Fruit fly (Drosophila melanogaster): ENCODE measurements around the gene CG14238.

CG14238 gene

DNA sequence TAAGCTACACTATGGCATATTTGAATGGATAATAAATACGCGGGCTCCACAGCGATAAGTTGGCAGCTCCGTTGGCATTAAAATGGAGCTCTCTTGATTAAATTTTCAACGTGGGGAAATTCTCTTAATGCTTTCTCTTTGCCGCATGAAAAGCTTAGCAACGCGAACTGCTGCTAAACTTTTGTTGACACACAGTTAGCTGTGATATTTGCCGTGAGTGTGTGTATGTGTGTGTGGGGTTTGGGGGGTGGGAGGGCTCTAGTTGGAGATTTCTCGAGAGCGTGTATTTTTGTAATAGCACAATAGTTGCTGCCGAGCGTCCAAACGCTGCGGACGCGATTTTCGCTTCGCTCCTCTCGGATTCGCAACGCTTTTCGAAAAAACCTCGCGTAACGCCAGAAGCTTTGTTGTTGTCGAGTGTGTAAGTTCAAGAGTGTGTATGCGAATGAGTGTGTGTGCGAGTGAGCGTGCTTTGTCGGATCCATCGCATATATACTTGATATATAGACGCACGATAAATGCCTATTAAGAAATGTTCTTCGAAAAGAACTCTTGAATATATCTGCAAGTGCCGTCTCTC is 3.3 kb downstream of the CG14238 start, which contains the start of gene CG5455 (continued):
- TF ChIP-seq bbx (GFP tag; IDR thresholded peaks at IDR 0.05; ENCODE audit: partially characterized antibody) (peak; percentile 70; the same call in 1 of the 2 replicates), CG2129 (GFP tag; IDR thresholded peaks at IDR 0.05; ENCODE audit: partially characterized antibody) (no peak), CG6689 (GFP tag; IDR thresholded peaks at IDR 0.05) (no peak), CG8765 (GFP tag; IDR thresholded peaks at IDR 0.05) (no peak), Eip74EF (GFP tag; optimal IDR thresholded peaks at IDR 0.05) (peak in 1 of 2 experiments; percentile 31), CG5245 (GFP tag; optimal IDR thresholded peaks at IDR 0.05) (no peak), Optix (GFP tag; IDR thresholded peaks at IDR 0.05) (peak; percentile 12; the same call in 1 of the 3 replicates), Dp (GFP tag; optimal IDR thresholded peaks at IDR 0.05) (peak; percentile 94), CG7839 (tag; optimal IDR thresholded peaks at IDR 0.05) (peak; percentile 20), tll (GFP tag; optimal IDR thresholded peaks at IDR 0.05) (no peak), CG9727 (GFP tag; optimal IDR thresholded peaks at IDR 0.05) (peak; percentile 29), CG9817 (tag; optimal IDR thresholded peaks at IDR 0.05) (no peak), CG17186 (GFP tag; optimal IDR thresholded peaks at IDR 0.05) (no peak), sens (GFP tag) (peak; percentile 74), CG14710 (tag; optimal IDR thresholded peaks at IDR 0.05) (no peak), bcd (GFP tag; optimal IDR thresholded peaks at IDR 0.05) (peak; percentile 37), ato (GFP tag; IDR thresholded peaks at IDR 0.05; ENCODE audit: partially characterized antibody) (0 out of 2 replicates have a peak, but pooled peaks have one; percentile 28), CG10209 (GFP tag; optimal IDR thresholded peaks at IDR 0.05) (peak; percentile 19), Trl (optimal IDR thresholded peaks at IDR 0.05) (peak; percentile 76 to 90), Trl (GFP tag; optimal IDR thresholded peaks at IDR 0.05) (peak; percentile 17), shn (GFP tag; optimal IDR thresholded peaks at IDR 0.05) (no peak), CG6254 (GFP tag; optimal IDR thresholded peaks at IDR 0.05) (peak; percentile 35), hth (optimal IDR thresholded peaks at IDR 0.05) (no peak), CG10979 (tag; optimal IDR thresholded peaks at IDR 0.05) (no peak), caup (GFP tag; optimal IDR thresholded peaks at IDR 0.05; ENCODE audit: severe bottlenecking) (peak; percentile 80), Xbp1 (GFP tag; optimal IDR thresholded peaks at IDR 0.05) (no peak), phol (tag; optimal IDR thresholded peaks at IDR 0.05) (no peak), gsb-n (tag; optimal IDR thresholded peaks at IDR 0.05) (no peak), CG6654 (GFP tag; optimal IDR thresholded peaks at IDR 0.05) (no peak), Bteb2 (GFP tag; optimal IDR thresholded peaks at IDR 0.05) (peak; percentile 7), lbe (GFP tag; optimal IDR thresholded peaks at IDR 0.05) (no peak), CG11398 (GFP tag; optimal IDR thresholded peaks at IDR 0.05) (no peak), ems (GFP tag; optimal IDR thresholded peaks at IDR 0.05) (no peak), Max (GFP tag; optimal IDR thresholded peaks at IDR 0.05) (no peak), ranshi (GFP tag; IDR thresholded peaks at IDR 0.05) (peak; percentile 16; the same call in 1 of the 2 replicates), Hsf (GFP tag; optimal IDR thresholded peaks at IDR 0.05) (no peak), br (optimal IDR thresholded peaks at IDR 0.05) (no peak), Atf-2 (GFP tag; optimal IDR thresholded peaks at IDR 0.05) (peak; percentile 2), CG1529 (GFP tag; optimal IDR thresholded peaks at IDR 0.05) (no peak), Antp (GFP tag; optimal IDR thresholded peaks at IDR 0.05) (peak; percentile 10), lov (optimal IDR thresholded peaks at IDR 0.05) (no peak), lov (GFP tag; IDR thresholded peaks at IDR 0.05) (peak; percentile 50; the same call in 1 of the 3 replicates), MESR4 (GFP tag; optimal IDR thresholded peaks at IDR 0.05) (no peak), CG3163 (GFP tag; optimal IDR thresholded peaks at IDR 0.05) (peak; percentile 100), oc (tag; optimal IDR thresholded peaks at IDR 0.05) (peak; percentile 93), Deaf1 (tag; optimal IDR thresholded peaks at IDR 0.05) (peak; percentile 89), CG4424 (GFP tag; optimal IDR thresholded peaks at IDR 0.05) (no peak), CG15696 (tag; optimal IDR thresholded peaks at IDR 0.05) (no peak), PHDP (tag; optimal IDR thresholded peaks at IDR 0.05) (peak; percentile 65), dimm (GFP tag; IDR thresholded peaks at IDR 0.05) (no peak)

Data from whole organism, embryonic.